Fruit fly (Drosophila melanogaster): ENCODE data around the gene moon.

DNA sequence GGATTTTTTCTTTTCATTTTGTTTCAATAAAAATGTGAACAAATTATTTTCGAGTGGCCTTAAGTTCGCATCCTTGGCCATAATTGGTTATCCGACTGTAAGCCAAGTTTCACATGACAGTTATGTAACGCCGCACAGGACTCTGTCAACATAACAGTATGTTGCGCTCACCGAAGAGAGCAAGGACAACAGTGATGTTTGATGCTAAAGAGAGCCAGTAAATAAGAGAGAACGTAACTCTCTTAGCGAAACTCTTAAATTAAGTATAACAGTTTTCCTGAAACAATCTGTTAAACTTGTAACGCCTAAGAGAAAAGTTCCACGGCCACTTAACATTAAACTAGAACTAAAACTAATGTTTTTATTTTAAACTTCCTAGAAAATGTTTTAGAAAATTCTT, 13.1 kb upstream of the moon start:
- no peak for TF ChIP-seq net (GFP tag; optimal IDR thresholded peaks at IDR 0.05)
- TF ChIP-seq CG11902 (GFP tag; optimal IDR thresholded peaks at IDR 0.05) = no peak
- no peak for TF ChIP-seq Sox102F (GFP tag; optimal IDR thresholded peaks at IDR 0.05)
- no peak for TF ChIP-seq Gug (GFP tag; IDR thresholded peaks at IDR 0.05)
- TF ChIP-seq CG16779 (tag; optimal IDR thresholded peaks at IDR 0.05) = no peak
- no peak for TF ChIP-seq dsx (GFP tag; optimal IDR thresholded peaks at IDR 0.05; ENCODE audit: poor library complexity, severe bottlenecking)
- TF ChIP-seq Sox14 (GFP tag; optimal IDR thresholded peaks at IDR 0.05) = no peak
- TF ChIP-seq acj6 (GFP tag; optimal IDR thresholded peaks at IDR 0.05) = no peak
- TF ChIP-seq CG8632 (GFP tag; optimal IDR thresholded peaks at IDR 0.05) = no peak
- no peak for TF ChIP-seq lz (GFP tag; optimal IDR thresholded peaks at IDR 0.05)
